Worm (Caenorhabditis elegans) whole organism, L1 larva: ENCODE measurements around the gene ins-3.

Source experiments
- elt-2 ChIP-seq: sonication (generic microtip); optimal IDR thresholded peaks from 2 replicates; lab custom pipeline; 2016; ENCODE audit warnings: missing genetic modification characterization, mild to moderate bottlenecking, inconsistent platforms, missing compliant biosample characterization, missing genetic modification reagents
- fkh-10 ChIP-seq: sonication (generic microtip); optimal IDR thresholded peaks from 2 replicates; lab custom pipeline; 2017; ENCODE audit warnings: missing biosample characterization, missing genetic modification reagents, missing genetic modification characterization
- irx-1 ChIP-seq: sonication (generic microtip); optimal IDR thresholded peaks from 2 replicates; lab custom pipeline; 2016; ENCODE audit warnings: missing genetic modification characterization, missing compliant biosample characterization
- isw-1 ChIP-seq: fragments of 200-800 bp; sonication (Bioruptor generic); IDR thresholded peaks from 2 replicates; pipeline ENCODE4 v1.3.6; 2022; ENCODE audit warnings: missing genetic modification characterization, missing compliant biosample characterization
- lsy-2 ChIP-seq, 2 experiments: fragments of 150-350 bp; optimal IDR thresholded peaks; 2 replicates each; lab custom pipeline; 2014; ENCODE audit warnings: missing biosample characterization in 2 of 2, missing genetic modification characterization in 2 of 2
- mdl-1 ChIP-seq, 2 experiments: fragments of 150-350 bp; optimal IDR thresholded peaks; 2 replicates each; lab custom pipeline; 2014 to 2017; ENCODE audit warnings: missing biosample characterization in 2 of 2, missing genetic modification characterization in 2 of 2, inconsistent platforms in 1 of 2
- nhr-237 ChIP-seq: fragments of 150-350 bp; optimal IDR thresholded peaks from 2 replicates; lab custom pipeline; 2014; ENCODE audit warnings: missing biosample characterization, missing genetic modification characterization
- rnt-1 ChIP-seq: sonication (generic microtip); optimal IDR thresholded peaks from 2 replicates; lab custom pipeline; 2016; ENCODE audit warnings: mild to moderate bottlenecking, missing genetic modification characterization, moderate library complexity, missing compliant biosample characterization
- snpc-4 ChIP-seq: fragments of 150-350 bp; optimal IDR thresholded peaks from 2 replicates; lab custom pipeline; 2014; ENCODE audit warnings: missing biosample characterization, missing genetic modification characterization

DNA sequence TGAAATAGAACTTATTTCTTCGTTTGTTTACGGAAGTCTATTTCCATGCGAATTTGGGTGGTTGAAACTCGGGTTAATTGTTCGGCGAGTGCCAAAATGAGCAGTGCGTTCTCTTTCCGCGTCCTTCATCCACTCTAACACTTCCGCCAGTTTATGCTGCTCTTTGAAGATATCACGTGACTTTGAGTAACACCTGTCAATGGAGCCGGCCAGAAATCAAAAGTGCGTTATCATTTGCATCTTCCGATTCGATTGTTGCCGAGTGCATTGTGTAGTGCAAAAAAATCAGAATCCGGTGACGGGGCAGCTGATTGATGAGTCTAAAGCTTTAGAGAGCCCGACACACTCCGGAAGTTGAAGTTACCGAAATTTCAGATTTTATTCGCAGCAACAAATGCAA, 10.4 kb upstream of the ins-3 start:
- TF ChIP-seq isw-1 (GFP tag; lab: Robert Waterston, UW), result no peak
- TF ChIP-seq rnt-1, result no peak
- no peak for TF ChIP-seq lsy-2 (tag; optimal IDR thresholded peaks at IDR 0.05; lab: Kevin White, UChicago)
- TF ChIP-seq elt-2, result no peak
- no peak for TF ChIP-seq snpc-4
- TF ChIP-seq irx-1, result no peak
- no peak for TF ChIP-seq fkh-10
- TF ChIP-seq mdl-1 (tag; optimal IDR thresholded peaks at IDR 0.05; lab: Kevin White, UChicago), result no peak
- no peak for TF ChIP-seq nhr-237 (tag; lab: Kevin White, UChicago)
